Fruit fly (Drosophila melanogaster) whole organism, prepupa: ENCODE data around the gene CG18180.

Source experiments
- Blimp-1 ChIP-seq: fragments of 200-800 bp; sonication (Bioruptor generic); optimal IDR thresholded peaks from 3 replicates; lab custom pipeline; 2017; ENCODE audit warnings: missing biosample characterization, missing genetic modification characterization, mild to moderate bottlenecking, moderate library complexity, missing genetic modification reagents
- CG10631 ChIP-seq: fragments of 200-800 bp; sonication (Bioruptor generic); optimal IDR thresholded peaks from 2 replicates; lab custom pipeline; 2016; ENCODE audit warnings: missing biosample characterization, missing genetic modification characterization
- CG10669 ChIP-seq: fragments of 200-800 bp; sonication (Bioruptor generic); optimal IDR thresholded peaks from 3 replicates; lab custom pipeline; 2018; ENCODE audit warnings: missing biosample characterization, mild to moderate bottlenecking, missing genetic modification characterization, moderate library complexity
- CG11294 ChIP-seq: fragments of 200-800 bp; sonication (Bioruptor generic); IDR thresholded peaks from 2 replicates; pipeline ENCODE4 v1.3.6; 2022; ENCODE audit warnings: missing biosample characterization, missing genetic modification characterization
- CG11762 ChIP-seq: fragments of 200-800 bp; sonication (Bioruptor generic); optimal IDR thresholded peaks from 3 replicates; lab custom pipeline; 2016; ENCODE audit warnings: missing biosample characterization, missing genetic modification characterization; ENCODE audit not compliant: insufficient read depth
- CG15336 ChIP-seq: fragments of 200-800 bp; sonication (Bioruptor generic); IDR thresholded peaks from 2 replicates; pipeline ENCODE4 v1.3.6; 2022; ENCODE audit warnings: missing biosample characterization, missing genetic modification characterization
- CG1621 ChIP-seq: fragments of 200-800 bp; sonication (Bioruptor generic); optimal IDR thresholded peaks from 3 replicates; lab custom pipeline; 2018; ENCODE audit warnings: missing biosample characterization, mild to moderate bottlenecking, missing genetic modification characterization
- CG16779 ChIP-seq: fragments of 200-800 bp; sonication (Bioruptor generic); optimal IDR thresholded peaks from 3 replicates; lab custom pipeline; 2017; ENCODE audit warnings: missing biosample characterization, mild to moderate bottlenecking, missing genetic modification characterization
- CG31627 ChIP-seq: fragments of 200-800 bp; sonication (Bioruptor generic); optimal IDR thresholded peaks from 3 replicates; lab custom pipeline; 2016; ENCODE audit warnings: missing biosample characterization, missing genetic modification characterization
- CG3919 ChIP-seq: fragments of 200-800 bp; sonication (Bioruptor generic); optimal IDR thresholded peaks from 3 replicates; lab custom pipeline; 2016; ENCODE audit warnings: missing biosample characterization, missing genetic modification characterization
- CG4318 ChIP-seq: fragments of 200-800 bp; sonication (Bioruptor generic); optimal IDR thresholded peaks from 3 replicates; lab custom pipeline; 2017; ENCODE audit warnings: missing biosample characterization, mild to moderate bottlenecking, missing genetic modification characterization
- CG6163 ChIP-seq: fragments of 200-800 bp; sonication (Bioruptor generic); IDR thresholded peaks from 3 replicates; pipeline ENCODE4 v1.3.6; 2022; ENCODE audit warnings: missing biosample characterization, missing genetic modification characterization
- CG6792 ChIP-seq: fragments of 200-800 bp; sonication (Bioruptor generic); optimal IDR thresholded peaks from 3 replicates; lab custom pipeline; 2016; ENCODE audit warnings: missing biosample characterization, missing genetic modification characterization
- CG6854 ChIP-seq: fragments of 200-800 bp; sonication (Bioruptor generic); optimal IDR thresholded peaks from 2 replicates; lab custom pipeline; 2017; ENCODE audit warnings: missing biosample characterization, mild to moderate bottlenecking, missing genetic modification characterization
- CG8119 ChIP-seq: fragments of 200-800 bp; sonication (Bioruptor generic); IDR thresholded peaks from 3 replicates; pipeline ENCODE4 v1.3.6; 2022; ENCODE audit warnings: missing biosample characterization, missing genetic modification characterization
- CG8632 ChIP-seq: fragments of 200-800 bp; sonication (Bioruptor generic); optimal IDR thresholded peaks from 3 replicates; lab custom pipeline; 2016; ENCODE audit warnings: missing biosample characterization, missing genetic modification characterization
- CG9139 ChIP-seq: fragments of 200-800 bp; sonication (Bioruptor generic); optimal IDR thresholded peaks from 3 replicates; lab custom pipeline; 2017; ENCODE audit warnings: missing biosample characterization, mild to moderate bottlenecking, missing genetic modification characterization
- Eip75B ChIP-seq: fragments of 200-800 bp; sonication (Bioruptor generic); optimal IDR thresholded peaks from 3 replicates; lab custom pipeline; 2016; ENCODE audit warnings: missing biosample characterization, missing genetic modification characterization
- Eip93F ChIP-seq: fragments of 200-800 bp; sonication (Bioruptor generic); optimal IDR thresholded peaks from 2 replicates; lab custom pipeline; 2016; ENCODE audit warnings: missing biosample characterization, mild to moderate bottlenecking, missing genetic modification characterization
- Ets21C ChIP-seq: fragments of 200-800 bp; sonication (Bioruptor generic); optimal IDR thresholded peaks from 3 replicates; lab custom pipeline; 2016; ENCODE audit warnings: missing biosample characterization, missing genetic modification characterization
- Gug ChIP-seq: fragments of 200-800 bp; sonication (Bioruptor generic); IDR thresholded peaks from 2 replicates; pipeline ENCODE4 v1.3.6; 2022; ENCODE audit warnings: missing biosample characterization, missing genetic modification characterization
- Hr38 ChIP-seq: sonication (Bioruptor generic); optimal IDR thresholded peaks from 2 replicates; lab custom pipeline; 2016; ENCODE audit warnings: missing biosample characterization, missing genetic modification characterization
- Hr39 ChIP-seq: fragments of 200-800 bp; sonication (Bioruptor generic); optimal IDR thresholded peaks from 2 replicates; lab custom pipeline; 2016; ENCODE audit warnings: missing biosample characterization, missing genetic modification characterization
- Hr4 ChIP-seq: fragments of 200-800 bp; sonication (Bioruptor generic); optimal IDR thresholded peaks from 3 replicates; lab custom pipeline; 2016; ENCODE audit warnings: missing biosample characterization, missing genetic modification characterization
- Met ChIP-seq: fragments of 200-800 bp; sonication (Bioruptor generic); optimal IDR thresholded peaks from 3 replicates; lab custom pipeline; 2016; ENCODE audit warnings: missing biosample characterization, missing genetic modification characterization
- Smox ChIP-seq: fragments of 200-800 bp; sonication (Bioruptor generic); optimal IDR thresholded peaks from 3 replicates; lab custom pipeline; 2016; ENCODE audit warnings: missing biosample characterization, missing genetic modification characterization
- Sox102F ChIP-seq: fragments of 200-800 bp; sonication (Bioruptor generic); optimal IDR thresholded peaks from 2 replicates; lab custom pipeline; 2016; ENCODE audit warnings: missing biosample characterization, mild to moderate bottlenecking, missing genetic modification characterization
- Sox14 ChIP-seq: fragments of 200-800 bp; sonication (Bioruptor generic); optimal IDR thresholded peaks from 3 replicates; lab custom pipeline; 2016; ENCODE audit warnings: missing biosample characterization, missing genetic modification characterization
- Sox15 ChIP-seq: fragments of 200-800 bp; sonication (Bioruptor generic); optimal IDR thresholded peaks from 3 replicates; lab custom pipeline; 2016; ENCODE audit warnings: missing biosample characterization, missing genetic modification characterization
- cyc ChIP-seq: fragments of 200-800 bp; sonication (Bioruptor generic); optimal IDR thresholded peaks from 3 replicates; lab custom pipeline; 2016; ENCODE audit warnings: missing biosample characterization, missing genetic modification characterization
- dac ChIP-seq: fragments of 200-800 bp; sonication (Bioruptor generic); optimal IDR thresholded peaks from 2 replicates; lab custom pipeline; 2017; ENCODE audit warnings: missing biosample characterization, mild to moderate bottlenecking, missing genetic modification characterization
- dsx ChIP-seq: fragments of 200-800 bp; optimal IDR thresholded peaks from 3 replicates; lab custom pipeline; 2019; ENCODE audit warnings: missing biosample characterization, mild to moderate bottlenecking, missing genetic modification characterization, moderate library complexity; ENCODE audit not compliant: poor library complexity, severe bottlenecking
- eg ChIP-seq: fragments of 200-800 bp; sonication (Bioruptor generic); IDR thresholded peaks from 3 replicates; pipeline ENCODE4 v1.3.6; 2022; ENCODE audit warnings: missing biosample characterization, missing genetic modification characterization
- esn ChIP-seq: fragments of 200-800 bp; sonication (Bioruptor generic); optimal IDR thresholded peaks from 2 replicates; lab custom pipeline; 2016; ENCODE audit warnings: missing biosample characterization, mild to moderate bottlenecking, missing genetic modification characterization, moderate library complexity
- fd59A ChIP-seq: fragments of 200-800 bp; sonication (Bioruptor generic); optimal IDR thresholded peaks from 2 replicates; lab custom pipeline; 2017; ENCODE audit warnings: missing biosample characterization, mild to moderate bottlenecking, missing genetic modification characterization, missing genetic modification reagents
- fkh ChIP-seq: fragments of 200-800 bp; sonication (Bioruptor generic); optimal IDR thresholded peaks from 3 replicates; lab custom pipeline; 2017; ENCODE audit warnings: missing biosample characterization, mild to moderate bottlenecking, missing genetic modification characterization, moderate library complexity
- net ChIP-seq: fragments of 200-800 bp; sonication (Bioruptor generic); optimal IDR thresholded peaks from 3 replicates; lab custom pipeline; 2016; ENCODE audit warnings: missing biosample characterization, missing genetic modification characterization
- pdm3 ChIP-seq: fragments of 200-800 bp; sonication (Bioruptor generic); optimal IDR thresholded peaks from 3 replicates; lab custom pipeline; 2016; ENCODE audit warnings: missing biosample characterization, missing genetic modification characterization
- salr ChIP-seq, 2 experiments: fragments of 200-800 bp; sonication (Bioruptor generic); optimal IDR thresholded peaks; 3 replicates each; lab custom pipeline; 2016 to 2018; ENCODE audit warnings: missing biosample characterization in 2 of 2, missing genetic modification characterization in 2 of 2, mild to moderate bottlenecking in 1 of 2
- spab ChIP-seq: fragments of 200-800 bp; sonication (Bioruptor generic); optimal IDR thresholded peaks from 2 replicates; lab custom pipeline; 2017; ENCODE audit warnings: missing biosample characterization, mild to moderate bottlenecking, missing genetic modification characterization, missing genetic modification reagents
- ss ChIP-seq, 2 experiments: fragments of 200-800 bp; sonication (Bioruptor generic); optimal IDR thresholded peaks; 2 replicates in 1 of 2; 3 replicates in 1 of 2; lab custom pipeline; 2017 to 2018; ENCODE audit warnings: mild to moderate bottlenecking in 2 of 2, missing biosample characterization in 2 of 2, missing genetic modification characterization in 2 of 2, moderate library complexity in 1 of 2
- svp ChIP-seq: fragments of 200-800 bp; sonication (Bioruptor generic); peaks from one replicate; lab custom pipeline; 2016; ENCODE audit warnings: missing biosample characterization, missing genetic modification characterization
- topi ChIP-seq: fragments of 200-800 bp; sonication (Bioruptor generic); optimal IDR thresholded peaks from 3 replicates; lab custom pipeline; 2016; ENCODE audit warnings: missing biosample characterization, missing genetic modification characterization
- vri ChIP-seq: fragments of 200-800 bp; sonication (Bioruptor generic); optimal IDR thresholded peaks from 3 replicates; lab custom pipeline; 2016; ENCODE audit warnings: missing biosample characterization, mild to moderate bottlenecking, missing genetic modification characterization

CG18180 gene

dm6 chr3L:9687536-9687935 is 46.7 kb downstream of the CG18180 start:
- TF ChIP-seq CG6854 (GFP tag; lab: Kevin White, UChicago), result no peak
- TF ChIP-seq svp (GFP tag; lab: Kevin White, UChicago), result peak; percentile 95
- TF ChIP-seq, all 60 proteins: peak for 1

DNA sequence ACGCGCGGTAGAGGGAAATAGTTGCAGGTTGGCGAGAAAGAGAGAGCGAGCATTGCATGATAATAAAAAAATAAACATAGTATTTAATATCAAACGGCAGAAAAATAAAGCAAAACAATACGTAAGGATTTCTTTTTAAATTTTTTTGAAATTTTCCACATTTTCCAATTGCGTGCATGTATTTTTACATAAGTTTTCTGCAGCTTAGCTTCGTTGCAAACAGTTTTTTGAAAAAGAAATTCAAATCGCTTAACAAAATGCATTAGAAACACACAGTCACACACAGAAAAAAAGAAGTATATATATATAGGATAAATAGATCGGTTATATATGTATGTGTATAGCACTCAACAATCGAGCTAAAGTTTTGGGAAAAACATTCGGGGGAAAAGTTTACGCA is 47.9 kb downstream of the CG18180 start:
- TF ChIP-seq cyc, result no peak
- no peak for TF ChIP-seq Sox102F (GFP tag; lab: Kevin White, UChicago)
- TF ChIP-seq Eip93F, result no peak
- TF ChIP-seq spab (GFP tag; lab: Kevin White, UChicago), result no peak
- no peak for TF ChIP-seq CG8632 (GFP tag; lab: Kevin White, UChicago)
- TF ChIP-seq Ets21C (GFP tag; lab: Kevin White, UChicago), result no peak
- TF ChIP-seq CG3919, result no peak
- no peak for TF ChIP-seq Met
- TF ChIP-seq CG4318 (GFP tag; lab: Kevin White, UChicago), result no peak
- TF ChIP-seq CG6854 (GFP tag; lab: Kevin White, UChicago), result no peak
- TF ChIP-seq CG1621, result no peak
- no peak for TF ChIP-seq Hr4 (GFP tag; lab: Kevin White, UChicago)
- TF ChIP-seq CG11294 (GFP tag; lab: Robert Waterston, UW), result no peak
- TF ChIP-seq Smox (GFP tag; lab: Kevin White, UChicago), result no peak
- no peak for TF ChIP-seq CG9139 (GFP tag; lab: Kevin White, UChicago)
- TF ChIP-seq fd59A (GFP tag; lab: Kevin White, UChicago), result no peak
- TF ChIP-seq CG6792, result no peak
- no peak for TF ChIP-seq fkh (GFP tag; lab: Kevin White, UChicago)
- no peak for TF ChIP-seq net (GFP tag; lab: Kevin White, UChicago)

- no peak for TF ChIP-seq CG10669 (GFP tag; lab: Kevin White, UChicago)
- TF ChIP-seq fkh (GFP tag; lab: Kevin White, UChicago), result peak; percentile 63
- no peak for TF ChIP-seq CG31627 (GFP tag; lab: Kevin White, UChicago)
- TF ChIP-seq, all 60 proteins: peak for 1
Observed at dm6 chr3L:9689809-9690208, 49.0 kb downstream of the CG18180 start.

DNA sequence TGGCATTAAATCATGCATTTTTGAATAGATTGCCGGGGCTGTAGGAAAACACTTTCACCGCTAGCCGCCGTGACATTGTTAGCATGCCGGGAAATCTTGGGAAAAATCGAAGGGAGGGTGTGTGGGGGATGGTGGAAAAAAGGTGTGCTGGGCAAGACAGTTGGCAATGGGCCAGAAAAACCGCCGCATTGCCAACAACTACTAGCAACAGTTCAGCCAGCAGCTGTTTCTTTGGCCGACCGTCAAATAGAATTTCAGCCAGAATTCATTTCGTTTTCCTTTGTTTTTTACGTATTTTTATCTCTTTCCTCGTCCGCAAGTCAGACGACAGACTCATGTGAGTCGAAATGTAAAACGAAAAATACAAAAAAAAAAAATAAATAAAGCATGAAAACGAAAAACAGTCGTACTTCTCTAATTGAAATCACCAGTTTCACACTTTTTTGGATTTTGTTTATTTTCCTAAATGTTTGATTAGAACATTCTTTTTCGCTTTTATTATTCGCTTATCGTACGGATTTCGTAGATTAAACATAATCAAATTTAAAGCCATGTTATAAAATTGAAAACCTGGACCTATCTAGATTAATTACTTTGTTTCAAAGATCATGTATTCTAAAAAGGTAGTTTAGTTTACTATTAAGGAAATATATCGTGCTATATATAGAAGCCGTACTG is 50.1 kb downstream of the CG18180 start:
- TF ChIP-seq CG6163 (GFP tag; lab: Robert Waterston, UW), result no peak
- no peak for TF ChIP-seq CG9139 (GFP tag; lab: Kevin White, UChicago)
- TF ChIP-seq CG11294 (GFP tag; lab: Robert Waterston, UW), result no peak
- no peak for TF ChIP-seq spab (GFP tag; lab: Kevin White, UChicago)
- no peak for TF ChIP-seq ss (GFP tag; optimal IDR thresholded peaks at IDR 0.05; lab: Kevin White, UChicago)
- TF ChIP-seq CG8119, result peak; percentile 54; the same call in 2 of the 3 replicates
- TF ChIP-seq CG15336 (GFP tag; lab: Robert Waterston, UW), result peak; percentile 43
- peak; percentile 43 for TF ChIP-seq net (GFP tag; lab: Kevin White, UChicago)
- peak; percentile 17 for TF ChIP-seq Hr39
- peak; percentile 0 for TF ChIP-seq Sox14 (GFP tag; lab: Kevin White, UChicago)
- no peak for TF ChIP-seq Hr38
- no peak for TF ChIP-seq Eip75B (GFP tag; lab: Kevin White, UChicago)
- no peak for TF ChIP-seq Blimp-1 (GFP tag; lab: Kevin White, UChicago)
- TF ChIP-seq CG31627 (GFP tag; lab: Kevin White, UChicago), result peak; percentile 22
- no peak for TF ChIP-seq dsx (GFP tag; lab: Kevin White, UChicago)
- TF ChIP-seq CG6792, result no peak
- no peak for TF ChIP-seq CG4318 (GFP tag; lab: Kevin White, UChicago)
- no peak for TF ChIP-seq Smox (GFP tag; lab: Kevin White, UChicago)
- TF ChIP-seq esn (GFP tag; lab: Kevin White, UChicago), result peak; percentile 31
- no peak for TF ChIP-seq vri (GFP tag; lab: Kevin White, UChicago)
- no peak for TF ChIP-seq Sox15 (GFP tag; lab: Kevin White, UChicago)
- no peak for TF ChIP-seq CG11762
- TF ChIP-seq CG1621, result no peak
- no peak for TF ChIP-seq dac (GFP tag; lab: Kevin White, UChicago)
- no peak for TF ChIP-seq pdm3 (GFP tag; lab: Kevin White, UChicago)
- no peak for TF ChIP-seq salr (GFP tag; optimal IDR thresholded peaks at IDR 0.05; lab: Kevin White, UChicago)
- no peak for TF ChIP-seq CG16779 (tag; lab: Kevin White, UChicago)
- peak; percentile 38 for TF ChIP-seq topi (GFP tag; lab: Kevin White, UChicago)
- 0 out of 3 replicates have a peak, but pooled peaks have one; percentile 44 for TF ChIP-seq eg (GFP tag; lab: Robert Waterston, UW)
- no peak for TF ChIP-seq svp (GFP tag; lab: Kevin White, UChicago)
- no peak for TF ChIP-seq CG10631 (GFP tag; lab: Kevin White, UChicago)
- TF ChIP-seq Gug (GFP tag; lab: Robert Waterston, UW), result no peak
